Worm (Caenorhabditis elegans): ENCODE measurements around the gene F56B3.6.

DNA sequence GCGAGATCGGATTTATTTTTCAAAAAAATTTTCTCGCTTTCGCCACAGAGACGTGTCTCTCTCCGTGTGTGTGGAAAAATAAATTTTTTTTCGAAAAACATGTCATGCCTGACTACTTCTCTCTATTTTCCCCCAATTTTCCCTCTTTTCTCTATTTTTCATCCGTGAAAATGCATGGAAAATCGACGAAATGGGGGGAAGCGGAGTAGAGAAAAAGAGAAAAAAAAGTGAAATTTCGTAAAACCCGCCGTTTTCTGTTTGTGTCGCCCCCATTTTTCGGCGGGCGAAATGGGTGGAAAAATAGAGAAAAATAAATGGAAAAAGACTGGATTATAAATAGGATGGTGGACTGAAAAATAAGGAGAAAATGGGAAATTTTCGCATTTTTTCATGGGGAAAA is 45.7 kb downstream of the F56B3.6 start:
- TF ChIP-seq elt-3 (tag; optimal IDR thresholded peaks at IDR 0.05) (no peak), snpc-4 (tag; optimal IDR thresholded peaks at IDR 0.05) (no peak), lin-39 (tag; optimal IDR thresholded peaks at IDR 0.05) (no peak), elt-1 (tag; optimal IDR thresholded peaks at IDR 0.05) (no peak), zag-1 (tag; optimal IDR thresholded peaks at IDR 0.05) (no peak), R02D3.7 (tag; optimal IDR thresholded peaks at IDR 0.05) (no peak), ztf-11 (tag; optimal IDR thresholded peaks at IDR 0.05) (no peak), lin-13 (GFP tag; optimal IDR thresholded peaks at IDR 0.05) (no peak), ZK546.5 (tag; optimal IDR thresholded peaks at IDR 0.05) (no peak), lsy-2 (tag; optimal IDR thresholded peaks at IDR 0.05) (peak in 1 of 2 experiments; percentile 1)
